Worm (Caenorhabditis elegans): Measurements from ENCODE around the gene C24G6.8.

ce11 chrV:5576008-5576407, 40.3 kb upstream of the C24G6.8 start:
- TF ChIP-seq pqm-1 (tag; optimal IDR thresholded peaks at IDR 0.05) = no peak
- TF ChIP-seq ref-2 (tag; optimal IDR thresholded peaks at IDR 0.05) = no peak

All from whole organism, late embryonic.